Worm (Caenorhabditis elegans) whole organism, early embryonic: ENCODE measurements around the gene col-132.

Experiments
- ama-1 ChIP-seq: fragments of 150-350 bp; optimal IDR thresholded peaks from 2 replicates; lab custom pipeline; 2014
- ceh-13 ChIP-seq: fragments of 200-800 bp; sonication (Bioruptor generic); optimal IDR thresholded peaks from 2 replicates; lab custom pipeline; 2018; ENCODE audit warnings: mild to moderate bottlenecking, missing genetic modification characterization, missing compliant biosample characterization
- ceh-36 ChIP-seq: sonication (generic microtip); optimal IDR thresholded peaks from 2 replicates; lab custom pipeline; 2016; ENCODE audit warnings: missing genetic modification characterization, inconsistent platforms, missing compliant biosample characterization
- ets-7 ChIP-seq: sonication (generic microtip); optimal IDR thresholded peaks from 2 replicates; lab custom pipeline; 2016; ENCODE audit warnings: missing genotype, missing genetic modification characterization, missing compliant biosample characterization
- hmbx-1 ChIP-seq: sonication (generic microtip); optimal IDR thresholded peaks from 2 replicates; lab custom pipeline; 2016; ENCODE audit warnings: mild to moderate bottlenecking, missing genetic modification characterization, missing compliant biosample characterization
- hmg-4 ChIP-seq: fragments of 200-800 bp; sonication (Bioruptor generic); optimal IDR thresholded peaks from 2 replicates; lab custom pipeline; 2018; ENCODE audit warnings: mild to moderate bottlenecking, missing genetic modification characterization, missing compliant biosample characterization
- pes-1 ChIP-seq: fragments of 200-800 bp; sonication (Bioruptor generic); IDR thresholded peaks from 2 replicates; pipeline ENCODE4 v1.3.6; 2022; ENCODE audit warnings: missing genetic modification reagents, missing genetic modification characterization, missing compliant biosample characterization
- tbx-37 ChIP-seq: fragments of 200-800 bp; sonication (Bioruptor generic); conservative IDR thresholded peaks from 2 replicates; pipeline ENCODE4 v1.3.6; 2022; ENCODE audit warnings: missing genetic modification reagents, missing genetic modification characterization, missing compliant biosample characterization

DNA sequence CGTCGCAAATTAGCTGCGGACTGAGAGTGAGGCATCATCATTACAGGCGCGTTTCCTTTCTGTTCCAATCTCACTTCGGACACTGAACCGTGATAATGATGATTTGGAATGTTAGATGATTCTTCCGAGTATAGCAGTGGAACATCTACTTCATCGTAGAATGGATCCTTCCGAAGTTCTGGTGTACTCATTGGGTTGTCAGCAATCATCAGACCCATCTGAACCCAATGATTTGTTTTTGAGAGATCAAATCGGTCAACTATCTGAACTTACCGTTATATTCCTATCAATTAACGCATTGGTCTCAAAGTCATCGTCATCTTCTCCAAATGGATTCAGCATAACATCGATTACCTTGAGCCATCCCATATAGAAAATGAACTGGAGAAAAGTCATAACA is 17.6 kb upstream of the col-132 start:
- TF ChIP-seq pes-1 (GFP tag; lab: Robert Waterston, UW) (no peak), ceh-13 (GFP tag; lab: Kevin White, UChicago) (no peak), hmbx-1 (tag; lab: Kevin White, UChicago) (no peak), tbx-37 (GFP tag; lab: Robert Waterston, UW) (no peak), ama-1 (lab: Kevin White, UChicago) (no peak), hmg-4 (GFP tag; lab: Kevin White, UChicago) (no peak), ets-7 (tag; lab: Kevin White, UChicago) (no peak), ceh-36 (tag; lab: Kevin White, UChicago) (no peak)
